Fruit fly (Drosophila melanogaster) whole organism, embryonic: ENCODE results near the gene CG7878.
A peak's percentile ranks its signal among the peaks of the same experiment; 100 is the strongest.

ENCODE experiments used
- CG10274 ChIP-seq: fragments of 200-800 bp; sonication (Bioruptor generic); optimal IDR thresholded peaks from 3 replicates; lab custom pipeline; 2017; ENCODE audit warnings: missing biosample characterization, mild to moderate bottlenecking, missing genetic modification characterization
- CG10321 ChIP-seq: fragments of 200-800 bp; sonication (Bioruptor generic); IDR thresholded peaks from 2 replicates; pipeline ENCODE4 v1.3.6; 2022; ENCODE audit warnings: missing biosample characterization, missing genetic modification characterization
- CG10431 ChIP-seq: fragments of 200-800 bp; sonication (Bioruptor generic); optimal IDR thresholded peaks from 3 replicates; lab custom pipeline; 2018; ENCODE audit warnings: missing biosample characterization, mild to moderate bottlenecking, missing genetic modification characterization
- CG10979 ChIP-seq: fragments of 200-800 bp; sonication (Bioruptor generic); optimal IDR thresholded peaks from 2 replicates; lab custom pipeline; 2018; ENCODE audit warnings: missing biosample characterization, mild to moderate bottlenecking, missing genetic modification characterization, moderate library complexity
- CG11504 ChIP-seq: fragments of 200-800 bp; sonication (Bioruptor generic); optimal IDR thresholded peaks from 3 replicates; lab custom pipeline; 2019; ENCODE audit warnings: missing biosample characterization, mild to moderate bottlenecking, missing genetic modification characterization, moderate library complexity
- CG17328 ChIP-seq: fragments of 200-800 bp; sonication (Bioruptor generic); IDR thresholded peaks from 2 replicates; pipeline ENCODE4 v1.3.6; 2022; ENCODE audit warnings: missing biosample characterization, missing genetic modification characterization
- CG17568 ChIP-seq: fragments of 200-800 bp; sonication (Bioruptor generic); optimal IDR thresholded peaks from 2 replicates; lab custom pipeline; 2018; ENCODE audit warnings: missing biosample characterization, mild to moderate bottlenecking, missing genetic modification characterization, moderate library complexity
- CG2678 ChIP-seq: fragments of 200-800 bp; sonication (Bioruptor generic); optimal IDR thresholded peaks from 3 replicates; lab custom pipeline; 2019; ENCODE audit warnings: missing biosample characterization, mild to moderate bottlenecking, missing genetic modification characterization, moderate library complexity
- CG42726 ChIP-seq: fragments of 200-800 bp; sonication (Bioruptor generic); IDR thresholded peaks from 2 replicates; pipeline ENCODE4 v1.3.6; 2022; ENCODE audit warnings: missing biosample characterization, missing genetic modification characterization; ENCODE audit not compliant: partially characterized antibody
- CG4617 ChIP-seq: fragments of 200-800 bp; sonication (Bioruptor generic); optimal IDR thresholded peaks from 3 replicates; lab custom pipeline; 2016; ENCODE audit warnings: missing biosample characterization, missing genetic modification characterization, borderline replicate concordance
- CG4707 ChIP-seq: fragments of 200-800 bp; sonication (Bioruptor generic); optimal IDR thresholded peaks from 2 replicates; lab custom pipeline; 2018; ENCODE audit warnings: missing biosample characterization, mild to moderate bottlenecking, missing genetic modification characterization, moderate library complexity
- CG5953 ChIP-seq: fragments of 200-800 bp; sonication (Bioruptor generic); IDR thresholded peaks from 2 replicates; pipeline ENCODE4 v1.3.6; 2022; ENCODE audit warnings: missing biosample characterization, missing genetic modification characterization
- CG7963 ChIP-seq: fragments of 200-800 bp; sonication (Bioruptor generic); IDR thresholded peaks from 3 replicates; pipeline ENCODE4 v1.3.6; 2022; ENCODE audit warnings: missing biosample characterization, missing genetic modification characterization; ENCODE audit not compliant: partially characterized antibody
- CG8944 ChIP-seq: fragments of 200-800 bp; sonication (Bioruptor generic); optimal IDR thresholded peaks from 3 replicates; lab custom pipeline; 2016; ENCODE audit warnings: missing biosample characterization, missing genetic modification characterization
- CG9437 ChIP-seq: fragments of 200-800 bp; sonication (Bioruptor generic); optimal IDR thresholded peaks from 2 replicates; lab custom pipeline; 2018; ENCODE audit warnings: missing biosample characterization, mild to moderate bottlenecking, missing genetic modification characterization
- Chrac-16 ChIP-seq: fragments of 200-800 bp; sonication (Bioruptor generic); optimal IDR thresholded peaks from 3 replicates; lab custom pipeline; 2016; ENCODE audit warnings: missing biosample characterization, missing genetic modification characterization
- Dp ChIP-seq: fragments of 200-800 bp; sonication (Bioruptor generic); optimal IDR thresholded peaks from 2 replicates; lab custom pipeline; 2018; ENCODE audit warnings: missing biosample characterization, mild to moderate bottlenecking, missing genetic modification characterization, moderate library complexity
- Drgx ChIP-seq: fragments of 200-800 bp; sonication (Bioruptor generic); IDR thresholded peaks from 2 replicates; pipeline ENCODE4 v1.3.6; 2022; ENCODE audit warnings: missing biosample characterization, missing genetic modification characterization
- Fer3 ChIP-seq: fragments of 200-800 bp; sonication (Bioruptor generic); optimal IDR thresholded peaks from 2 replicates; lab custom pipeline; 2018; ENCODE audit warnings: missing biosample characterization, mild to moderate bottlenecking, missing genetic modification characterization, moderate library complexity
- H2.0 ChIP-seq: fragments of 200-800 bp; sonication (Bioruptor generic); IDR thresholded peaks from 2 replicates; pipeline ENCODE4 v1.3.6; 2022; ENCODE audit warnings: missing biosample characterization, missing genetic modification characterization
- HLH54F ChIP-seq: fragments of 200-800 bp; sonication (Bioruptor generic); optimal IDR thresholded peaks from 3 replicates; lab custom pipeline; 2016; ENCODE audit warnings: missing biosample characterization, missing genetic modification characterization
- Hey ChIP-seq: fragments of 200-800 bp; sonication (Bioruptor generic); optimal IDR thresholded peaks from 3 replicates; lab custom pipeline; 2018; ENCODE audit warnings: missing biosample characterization, mild to moderate bottlenecking, missing genetic modification characterization
- Hr39 ChIP-seq: fragments of >200 bp; optimal IDR thresholded peaks from 2 replicates; lab custom pipeline; 2017
- Lim3 ChIP-seq: fragments of 200-800 bp; sonication (Bioruptor generic); IDR thresholded peaks from 2 replicates; pipeline ENCODE4 v1.3.6; 2022; ENCODE audit warnings: missing biosample characterization, missing genetic modification characterization
- NfI ChIP-seq: fragments of 200-800 bp; sonication (Bioruptor generic); optimal IDR thresholded peaks from 3 replicates; lab custom pipeline; 2018; ENCODE audit warnings: missing biosample characterization, mild to moderate bottlenecking, missing genetic modification characterization, moderate library complexity
- Optix ChIP-seq: fragments of 200-800 bp; sonication (Bioruptor generic); IDR thresholded peaks from 3 replicates; pipeline ENCODE4 v1.3.6; 2022; ENCODE audit warnings: missing biosample characterization, missing genetic modification characterization
- Side ChIP-seq: fragments of 200-800 bp; sonication (Bioruptor generic); optimal IDR thresholded peaks from 2 replicates; lab custom pipeline; 2016; ENCODE audit warnings: missing biosample characterization, missing genetic modification characterization
- abd-A ChIP-seq: fragments of 200-800 bp; sonication (Bioruptor generic); optimal IDR thresholded peaks from 3 replicates; lab custom pipeline; 2019; ENCODE audit warnings: missing biosample characterization, mild to moderate bottlenecking, missing genetic modification characterization, moderate library complexity
- aop ChIP-seq: fragments of 200-800 bp; sonication (Bioruptor generic); IDR thresholded peaks from 2 replicates; pipeline ENCODE4 v1.3.6; 2022; ENCODE audit warnings: missing biosample characterization, missing genetic modification characterization
- az2 ChIP-seq: fragments of 200-800 bp; sonication (Bioruptor generic); optimal IDR thresholded peaks from 3 replicates; lab custom pipeline; 2016; ENCODE audit warnings: missing biosample characterization, missing genetic modification characterization
- cas ChIP-seq: fragments of 200-800 bp; sonication (Bioruptor generic); IDR thresholded peaks from 2 replicates; pipeline ENCODE4 v1.3.6; 2022; ENCODE audit warnings: missing biosample characterization, missing genetic modification characterization
- corto ChIP-seq: fragments of 200-800 bp; sonication (Bioruptor generic); optimal IDR thresholded peaks from 2 replicates; lab custom pipeline; 2016; ENCODE audit warnings: missing biosample characterization, mild to moderate bottlenecking, missing genetic modification characterization, moderate library complexity
- dan ChIP-seq: fragments of 200-800 bp; sonication (Bioruptor generic); IDR thresholded peaks from 2 replicates; pipeline ENCODE4 v1.3.6; 2022; ENCODE audit warnings: missing biosample characterization, missing genetic modification characterization
- dati ChIP-seq: fragments of 200-800 bp; sonication (Bioruptor generic); IDR thresholded peaks from 2 replicates; pipeline ENCODE4 v1.3.6; 2022; ENCODE audit warnings: missing biosample characterization, missing genetic modification characterization
- dysf ChIP-seq: fragments of 200-800 bp; sonication (Bioruptor generic); IDR thresholded peaks from 3 replicates; pipeline ENCODE4 v1.3.6; 2022; ENCODE audit warnings: missing biosample characterization, missing genetic modification characterization
- grn ChIP-seq: fragments of 200-800 bp; sonication (Bioruptor generic); optimal IDR thresholded peaks from 3 replicates; lab custom pipeline; 2017; ENCODE audit warnings: missing biosample characterization, missing genetic modification characterization
- hbn ChIP-seq: fragments of 200-800 bp; sonication (Bioruptor generic); IDR thresholded peaks from 2 replicates; pipeline ENCODE4 v1.3.6; 2022; ENCODE audit warnings: missing biosample characterization, missing genetic modification characterization; ENCODE audit not compliant: partially characterized antibody
- lbe ChIP-seq: fragments of 200-800 bp; sonication (Bioruptor generic); optimal IDR thresholded peaks from 2 replicates; lab custom pipeline; 2016; ENCODE audit warnings: missing biosample characterization, mild to moderate bottlenecking, missing genetic modification characterization
- oc ChIP-seq: fragments of 200-800 bp; sonication (Bioruptor generic); optimal IDR thresholded peaks from 2 replicates; lab custom pipeline; 2018; ENCODE audit warnings: missing biosample characterization, mild to moderate bottlenecking, missing genetic modification characterization, moderate library complexity
- onecut ChIP-seq: fragments of 200-800 bp; sonication (Bioruptor generic); IDR thresholded peaks from 2 replicates; pipeline ENCODE4 v1.3.6; 2022; ENCODE audit warnings: missing biosample characterization, missing genetic modification characterization
- pfk ChIP-seq: fragments of 200-800 bp; sonication (Bioruptor generic); optimal IDR thresholded peaks from 2 replicates; lab custom pipeline; 2018; ENCODE audit warnings: missing biosample characterization, mild to moderate bottlenecking, missing genetic modification characterization, moderate library complexity
- prd ChIP-seq, 3 experiments: fragments of >200 bp in 2 of 3; fragments of 200-800 bp in 1 of 3; sonication (Bioruptor generic) in 1 of 3; optimal IDR thresholded peaks in 2 of 3; IDR thresholded peaks in 1 of 3; 2 replicates in 2 of 3; 3 replicates in 1 of 3; pipeline versions ENCODE4 v1.3.6 to Lab custom; 2017 to 2022; ENCODE audit warnings: missing biosample characterization in 1 of 3, missing genetic modification characterization in 1 of 3
- pros ChIP-seq: fragments of 200-800 bp; sonication (Bioruptor generic); optimal IDR thresholded peaks from 3 replicates; lab custom pipeline; 2019; ENCODE audit warnings: missing biosample characterization, mild to moderate bottlenecking, missing genetic modification characterization, moderate library complexity
- row ChIP-seq: fragments of 200-800 bp; sonication (Bioruptor generic); IDR thresholded peaks from 3 replicates; pipeline ENCODE4 v1.3.6; 2022; ENCODE audit warnings: missing biosample characterization, missing genetic modification characterization
- tio ChIP-seq: fragments of 200-800 bp; sonication (Bioruptor generic); optimal IDR thresholded peaks from 2 replicates; lab custom pipeline; 2017; ENCODE audit warnings: missing biosample characterization, missing genetic modification characterization, inconsistent platforms
- tll ChIP-seq, 2 experiments: fragments of 200-800 bp in 1 of 2; fragments of >200 bp in 1 of 2; sonication (Bioruptor generic) in 1 of 2; optimal IDR thresholded peaks; 2 replicates each; lab custom pipeline; 2017 to 2019; ENCODE audit warnings: missing biosample characterization in 2 of 2, missing genetic modification characterization in 2 of 2, mild to moderate bottlenecking in 1 of 2, moderate library complexity in 1 of 2
- tx ChIP-seq: fragments of 200-800 bp; sonication (Bioruptor generic); optimal IDR thresholded peaks from 2 replicates; lab custom pipeline; 2016; ENCODE audit warnings: missing biosample characterization, missing genetic modification characterization
- zf30C ChIP-seq: fragments of 200-800 bp; sonication (Bioruptor generic); optimal IDR thresholded peaks from 3 replicates; lab custom pipeline; 2018; ENCODE audit warnings: missing biosample characterization, mild to moderate bottlenecking, missing genetic modification characterization
- zfh1 ChIP-seq: fragments of 200-800 bp; sonication (Bioruptor generic); IDR thresholded peaks from 3 replicates; pipeline ENCODE4 v1.3.6; 2022; ENCODE audit warnings: missing biosample characterization, missing genetic modification characterization

Gene CG7878

dm6 chr3R:8152578-8153191, 30.2 kb downstream of the CG7878 start:
- TF ChIP-seq CG11504 (tag; lab: Kevin White, UChicago) (no peak), onecut (GFP tag; lab: Robert Waterston, UW) (peak; percentile 81), cas (no peak), Side (GFP tag; lab: Kevin White, UChicago) (no peak), aop (GFP tag; lab: Robert Waterston, UW) (no peak), CG10321 (no peak), CG17568 (GFP tag; lab: Kevin White, UChicago) (no peak), NfI (GFP tag; lab: Kevin White, UChicago) (no peak), oc (tag; lab: Kevin White, UChicago) (peak; percentile 61), CG17328 (0 out of 2 replicates have a peak, but pooled peaks have one; percentile 15), abd-A (no peak), prd (optimal IDR thresholded peaks at IDR 0.05; lab: Kevin White, UChicago) (no peak), prd (GFP tag; IDR thresholded peaks at IDR 0.05; lab: Robert Waterston, UW) (no peak), tll (GFP tag; optimal IDR thresholded peaks at IDR 0.05; lab: Kevin White, UChicago) (peak in 1 of 2 experiments; percentile 4), CG10431 (GFP tag; lab: Kevin White, UChicago) (no peak), tio (GFP tag; lab: Kevin White, UChicago) (no peak), zf30C (GFP tag; lab: Kevin White, UChicago) (no peak), Chrac-16 (GFP tag; lab: Kevin White, UChicago) (no peak), pros (GFP tag; lab: Kevin White, UChicago) (peak; percentile 48), dati (GFP tag; lab: Robert Waterston, UW) (no peak), Fer3 (tag; lab: Kevin White, UChicago) (no peak), CG9437 (no peak), grn (GFP tag; lab: Kevin White, UChicago) (peak; percentile 78), dysf (GFP tag; lab: Robert Waterston, UW) (no peak), pfk (GFP tag; lab: Kevin White, UChicago) (no peak), tx (GFP tag; lab: Kevin White, UChicago) (no peak), Hey (tag; lab: Kevin White, UChicago) (peak; percentile 76), az2 (GFP tag; lab: Kevin White, UChicago) (no peak), CG8944 (GFP tag; lab: Kevin White, UChicago) (no peak), Lim3 (no peak), H2.0 (no peak), CG10274 (no peak)

DNA sequence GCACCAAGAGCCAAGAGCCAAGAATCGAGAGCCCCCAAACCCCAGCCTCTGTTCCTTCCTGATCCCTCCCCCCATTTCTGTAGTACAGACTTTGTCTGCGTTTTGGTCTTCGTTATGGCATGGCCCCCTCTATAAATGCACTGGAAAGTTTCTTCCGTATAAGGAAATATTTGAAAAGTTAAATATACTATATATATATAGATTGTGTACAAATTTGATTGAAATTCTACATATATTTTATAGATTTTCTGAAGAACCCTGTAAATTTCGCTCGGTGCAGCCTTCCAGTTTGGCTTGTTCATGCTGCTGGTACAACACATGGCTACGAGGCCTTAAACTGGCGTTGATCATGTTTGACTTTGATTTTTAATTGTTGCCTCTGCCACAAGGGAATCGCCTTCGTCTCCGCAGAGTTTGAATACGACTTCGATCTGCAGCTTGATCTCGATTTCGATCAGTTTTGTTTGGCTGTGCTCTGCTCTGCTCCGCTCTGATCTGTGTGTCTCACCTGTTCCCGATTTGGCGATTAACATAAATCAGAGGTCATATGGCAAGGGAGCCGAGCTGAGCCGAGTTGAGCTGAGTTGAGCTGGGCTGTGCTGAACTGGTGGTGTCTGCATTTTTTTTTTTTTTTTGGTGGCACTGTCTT, 31.6 kb downstream of the CG7878 start:
- TF ChIP-seq CG4707 (GFP tag; lab: Kevin White, UChicago) (no peak), HLH54F (GFP tag; lab: Kevin White, UChicago) (no peak), Dp (no peak), CG42726 (GFP tag; lab: Robert Waterston, UW) (no peak), corto (GFP tag; lab: Kevin White, UChicago) (peak; percentile 22), CG2678 (peak; percentile 20), zf30C (GFP tag; lab: Kevin White, UChicago) (peak; percentile 17), hbn (GFP tag; lab: Robert Waterston, UW) (no peak), row (peak; percentile 40; the same call in 2 of the 3 replicates), CG4617 (GFP tag; lab: Kevin White, UChicago) (no peak), CG7963 (GFP tag; lab: Robert Waterston, UW) (no peak), Optix (GFP tag; lab: Robert Waterston, UW) (no peak), Hr39 (lab: Kevin White, UChicago) (no peak), lbe (peak; percentile 62), dan (GFP tag; lab: Robert Waterston, UW) (no peak), H2.0 (no peak), Drgx (GFP tag; lab: Robert Waterston, UW) (peak; percentile 77), CG10979 (tag; lab: Kevin White, UChicago) (peak; percentile 24), zfh1 (0 out of 3 replicates have a peak, but pooled peaks have one; percentile 26), CG5953 (GFP tag; lab: Robert Waterston, UW) (no peak), CG17328 (peak; percentile 14; the same call in 1 of the 2 replicates)
